Worm (Caenorhabditis elegans): ENCODE measurements around the gene F56D6.9.
"Not testable (repeated sequence)": the region's sequence is repeated elsewhere in the genome, so short reads cannot be mapped to it uniquely, and the experiment has no call there.

The F56D6.9 gene

ce11 chrIV:3918160-3918559 is 26.0 kb downstream of the F56D6.9 start, which contains the start of gene F56D6.23:
Gene F56D6.23, plus strand, starts transcription at chrIV:3918460.
- TF ChIP-seq sea-1 (GFP tag; conservative IDR thresholded peaks at IDR 0.05): no peak
- TF ChIP-seq tra-4 (tag; optimal IDR thresholded peaks at IDR 0.05): no peak

ce11 chrIV:3919506-3919905 is 27.4 kb downstream of the F56D6.9 start, which contains the start of gene srz-19:
Gene srz-19, plus strand, starts transcription at chrIV:3919806.
- TF ChIP-seq aly-1 (tag; optimal IDR thresholded peaks at IDR 0.05) (no peak), pes-1 (GFP tag; IDR thresholded peaks at IDR 0.05) (no peak), scrt-1 (GFP tag; IDR thresholded peaks at IDR 0.05) (no peak), tra-4 (tag; optimal IDR thresholded peaks at IDR 0.05) (no peak), hmbx-1 (tag; optimal IDR thresholded peaks at IDR 0.05) (no peak), B0310.2 (tag; optimal IDR thresholded peaks at IDR 0.05) (no peak), hnd-1 (tag; optimal IDR thresholded peaks at IDR 0.05) (no peak), ceh-13 (GFP tag; optimal IDR thresholded peaks at IDR 0.05) (no peak), tbx-37 (GFP tag; conservative IDR thresholded peaks at IDR 0.05) (no peak), hmg-4 (GFP tag; optimal IDR thresholded peaks at IDR 0.05) (no peak)

ce11 chrIV:3921898-3922297 is 29.8 kb downstream of the F56D6.9 start, which contains the start of gene clec-67:
Gene clec-67, plus strand, starts transcription at chrIV:3922165.
- TF ChIP-seq sea-1 (GFP tag; conservative IDR thresholded peaks at IDR 0.05) (no peak), ceh-36 (tag; optimal IDR thresholded peaks at IDR 0.05) (no peak), tbx-37 (GFP tag; conservative IDR thresholded peaks at IDR 0.05) (no peak), flt-1 (GFP tag; IDR thresholded peaks at IDR 0.05) (no peak), tbx-11 (GFP tag; IDR thresholded peaks at IDR 0.05) (no peak), tra-4 (tag; optimal IDR thresholded peaks at IDR 0.05) (no peak), ets-7 (tag; optimal IDR thresholded peaks at IDR 0.05) (no peak), ceh-13 (GFP tag; optimal IDR thresholded peaks at IDR 0.05) (no peak), pes-1 (GFP tag; IDR thresholded peaks at IDR 0.05) (no peak), hmg-4 (GFP tag; optimal IDR thresholded peaks at IDR 0.05) (no peak), hnd-1 (tag; optimal IDR thresholded peaks at IDR 0.05) (no peak), hmbx-1 (tag; optimal IDR thresholded peaks at IDR 0.05) (no peak), ama-1 (optimal IDR thresholded peaks at IDR 0.05) (no peak), B0310.2 (tag; optimal IDR thresholded peaks at IDR 0.05) (no peak), scrt-1 (GFP tag; IDR thresholded peaks at IDR 0.05) (no peak)

ce11 chrIV:3926117-3926516 is 34.0 kb downstream of the F56D6.9 start, which contains the start of gene clec-68:
Gene clec-68, plus strand, starts transcription at chrIV:3926417.
- TF ChIP-seq sea-1 (GFP tag; conservative IDR thresholded peaks at IDR 0.05) (no peak), tbx-11 (GFP tag; IDR thresholded peaks at IDR 0.05) (no peak), hnd-1 (tag; optimal IDR thresholded peaks at IDR 0.05) (no peak), B0310.2 (tag; optimal IDR thresholded peaks at IDR 0.05) (no peak)

- not testable (repeated sequence) for TF ChIP-seq hmbx-1 (tag; optimal IDR thresholded peaks at IDR 0.05); pes-1 (GFP tag; IDR thresholded peaks at IDR 0.05); flt-1 (GFP tag; IDR thresholded peaks at IDR 0.05)
Observed at ce11 chrIV:3932408-3932807, 40.3 kb downstream of the F56D6.9 start, which contains the start of gene clec-70. Gene clec-70, plus strand, starts transcription at chrIV:3932708.

- TF ChIP-seq hnd-1 (tag; optimal IDR thresholded peaks at IDR 0.05) (no peak), flt-1 (GFP tag; IDR thresholded peaks at IDR 0.05) (no peak), scrt-1 (GFP tag; IDR thresholded peaks at IDR 0.05) (no peak), ceh-36 (tag; optimal IDR thresholded peaks at IDR 0.05) (no peak), hmbx-1 (tag; optimal IDR thresholded peaks at IDR 0.05) (no peak), tbx-11 (GFP tag; IDR thresholded peaks at IDR 0.05) (no peak), aly-1 (tag; optimal IDR thresholded peaks at IDR 0.05) (no peak), ceh-13 (GFP tag; optimal IDR thresholded peaks at IDR 0.05) (no peak), hmg-4 (GFP tag; optimal IDR thresholded peaks at IDR 0.05) (no peak), tra-4 (tag; optimal IDR thresholded peaks at IDR 0.05) (no peak), pes-1 (GFP tag; IDR thresholded peaks at IDR 0.05) (no peak), ets-7 (tag; optimal IDR thresholded peaks at IDR 0.05) (no peak), ama-1 (optimal IDR thresholded peaks at IDR 0.05) (no peak)
Observed at ce11 chrIV:3937097-3937496, 45.0 kb downstream of the F56D6.9 start, which contains the start of gene clec-71. Gene clec-71, plus strand, starts transcription at chrIV:3937458.

- TF ChIP-seq tbx-37 (GFP tag; conservative IDR thresholded peaks at IDR 0.05) (no peak), flt-1 (GFP tag; IDR thresholded peaks at IDR 0.05) (no peak), B0310.2 (tag; optimal IDR thresholded peaks at IDR 0.05) (no peak), ets-7 (tag; optimal IDR thresholded peaks at IDR 0.05) (no peak), aly-1 (tag; optimal IDR thresholded peaks at IDR 0.05) (no peak), ama-1 (optimal IDR thresholded peaks at IDR 0.05) (no peak), hmbx-1 (tag; optimal IDR thresholded peaks at IDR 0.05) (no peak), hnd-1 (tag; optimal IDR thresholded peaks at IDR 0.05) (no peak), hmg-4 (GFP tag; optimal IDR thresholded peaks at IDR 0.05) (no peak), ceh-13 (GFP tag; optimal IDR thresholded peaks at IDR 0.05) (no peak), sea-1 (GFP tag; conservative IDR thresholded peaks at IDR 0.05) (no peak), tbx-11 (GFP tag; IDR thresholded peaks at IDR 0.05) (no peak), tra-4 (tag; optimal IDR thresholded peaks at IDR 0.05) (no peak), pes-1 (GFP tag; IDR thresholded peaks at IDR 0.05) (no peak), ceh-36 (tag; optimal IDR thresholded peaks at IDR 0.05) (no peak), scrt-1 (GFP tag; IDR thresholded peaks at IDR 0.05) (no peak)
Observed at ce11 chrIV:3941658-3942328, 49.7 kb downstream of the F56D6.9 start, which contains the start of gene clec-174. Gene clec-174, minus strand, starts transcription at chrIV:3941708.
